Fruit fly (Drosophila melanogaster) whole organism: ENCODE data around the gene CG14607.

ENCODE experiments used
- CG8478 ChIP-seq: fragments of >200 bp; optimal IDR thresholded peaks from 2 replicates; lab custom pipeline; 2018; ENCODE audit warnings: inconsistent platforms
- Dll ChIP-seq: fragments of >200 bp; optimal IDR thresholded peaks from 2 replicates; lab custom pipeline; 2017
- EcR ChIP-seq, 2 experiments: fragments of >200 bp; optimal IDR thresholded peaks; 2 replicates each; lab custom pipeline; 2017; ENCODE audit warnings: missing biosample characterization in 2 of 2, missing genetic modification characterization in 2 of 2, missing genetic modification reagents in 2 of 2
- pan ChIP-seq: fragments of >200 bp; optimal IDR thresholded peaks from 2 replicates; lab custom pipeline; 2017
- psq ChIP-seq: fragments of >200 bp; optimal IDR thresholded peaks from 2 replicates; lab custom pipeline; 2017
- usp ChIP-seq: fragments of >200 bp; optimal IDR thresholded peaks from 2 replicates; lab custom pipeline; 2017; ENCODE audit warnings: missing biosample characterization, missing genetic modification characterization, mixed read lengths

DNA sequence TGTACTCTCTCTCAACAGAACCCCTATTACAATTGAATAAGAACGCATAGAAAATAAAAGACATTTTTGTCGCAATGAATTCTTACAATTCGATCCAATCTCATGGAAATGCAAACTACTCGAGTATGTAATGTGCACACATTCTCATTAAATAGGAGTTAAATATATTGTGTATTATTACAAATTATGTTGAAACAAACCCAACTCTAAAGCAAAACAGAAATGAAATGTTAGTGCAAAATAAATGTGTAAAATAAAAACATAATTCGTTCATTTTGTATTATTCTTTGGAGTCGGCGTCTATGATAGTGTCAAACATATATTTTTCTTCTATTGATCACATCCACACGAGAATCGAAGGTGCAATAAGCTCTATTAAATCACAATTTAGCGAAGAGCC is 40.9 kb upstream of the CG14607 start, which contains the start of gene CG14609:
- no peak for TF ChIP-seq CG8478 (lab: Kevin White, UChicago)
- TF ChIP-seq psq (lab: Kevin White, UChicago): no peak
- TF ChIP-seq usp (GFP tag; lab: Kevin White, UChicago): no peak
- TF ChIP-seq pan (lab: Kevin White, UChicago): no peak
- TF ChIP-seq Dll (lab: Kevin White, UChicago): no peak
- no peak for TF ChIP-seq EcR (GFP tag; optimal IDR thresholded peaks at IDR 0.05; lab: Kevin White, UChicago)
